Worm (Caenorhabditis elegans) whole organism, mixed stage, embryonic: ENCODE measurements around the gene srt-28.

Experiments
- ceh-39 ChIP-seq: fragments of 150-350 bp; optimal IDR thresholded peaks from 2 replicates; lab custom pipeline; 2014; ENCODE audit warnings: missing biosample characterization, missing genetic modification characterization
- ceh-83 ChIP-seq: fragments of 200-800 bp; sonication (Bioruptor generic); optimal IDR thresholded peaks from 2 replicates; lab custom pipeline; 2018; ENCODE audit warnings: mild to moderate bottlenecking, missing genetic modification characterization, missing compliant biosample characterization
- elt-1 ChIP-seq: sonication (generic microtip); optimal IDR thresholded peaks from 2 replicates; lab custom pipeline; 2017; ENCODE audit warnings: missing genetic modification characterization, mild to moderate bottlenecking, missing compliant biosample characterization, antibody characterized with exemption, moderate library complexity, borderline replicate concordance; ENCODE audit not compliant: insufficient read depth
- elt-3 ChIP-seq: fragments of 150-350 bp; optimal IDR thresholded peaks from 2 replicates; lab custom pipeline; 2014; ENCODE audit warnings: missing biosample characterization, missing genetic modification characterization
- lin-32 ChIP-seq: fragments of 200-800 bp; sonication (Bioruptor generic); optimal IDR thresholded peaks from 2 replicates; lab custom pipeline; 2018; ENCODE audit warnings: mild to moderate bottlenecking, missing genetic modification characterization, missing compliant biosample characterization
- nhr-28 ChIP-seq: fragments of 150-350 bp; optimal IDR thresholded peaks from 2 replicates; lab custom pipeline; 2014; ENCODE audit warnings: missing biosample characterization, missing genetic modification characterization
- nhr-76 ChIP-seq: sonication (generic microtip); optimal IDR thresholded peaks from 2 replicates; lab custom pipeline; 2017; ENCODE audit warnings: missing biosample characterization, missing genetic modification characterization
- pha-4 ChIP-seq: fragments of 150-350 bp; optimal IDR thresholded peaks from 2 replicates; lab custom pipeline; 2018; ENCODE audit warnings: missing biosample characterization, missing genetic modification reagents, missing genetic modification characterization
- unc-39 ChIP-seq: fragments of 150-350 bp; optimal IDR thresholded peaks from 2 replicates; lab custom pipeline; 2014; ENCODE audit warnings: missing biosample characterization, missing genetic modification characterization
- unc-62 ChIP-seq: fragments of 150-350 bp; optimal IDR thresholded peaks from 2 replicates; lab custom pipeline; 2014; ENCODE audit warnings: missing biosample characterization, missing genetic modification reagents, missing genetic modification characterization
- ztf-11 ChIP-seq: fragments of 150-350 bp; optimal IDR thresholded peaks from 2 replicates; lab custom pipeline; 2014; ENCODE audit warnings: missing biosample characterization, missing genetic modification characterization

- TF ChIP-seq lin-32 (GFP tag; lab: Kevin White, UChicago) (no peak), nhr-76 (tag; lab: Kevin White, UChicago) (no peak), pha-4 (tag; lab: Kevin White, UChicago) (peak; percentile 65), elt-3 (tag; lab: Kevin White, UChicago) (no peak), unc-39 (tag; lab: Kevin White, UChicago) (no peak), ceh-39 (tag; lab: Kevin White, UChicago) (no peak), ceh-83 (GFP tag; lab: Kevin White, UChicago) (no peak), ztf-11 (tag; lab: Kevin White, UChicago) (no peak), nhr-28 (tag; lab: Kevin White, UChicago) (no peak), unc-62 (GFP tag; lab: Kevin White, UChicago) (no peak), elt-1 (tag; lab: Kevin White, UChicago) (no peak)
Observed at ce11 chrV:2672603-2673002, 40.8 kb downstream of the srt-28 start, which contains the start of gene W02G9.3.
